Fruit fly (Drosophila melanogaster): ENCODE measurements around the gene Tcs3.

dm6 chr3L:16359795-16360194, 8.0 kb downstream of the Tcs3 start:
- no peak for TF ChIP-seq pan (optimal IDR thresholded peaks at IDR 0.05)
- no peak for TF ChIP-seq Dll (optimal IDR thresholded peaks at IDR 0.05)
- no peak for TF ChIP-seq CG8478 (optimal IDR thresholded peaks at IDR 0.05)
- TF ChIP-seq psq (optimal IDR thresholded peaks at IDR 0.05), result no peak
- no peak for TF ChIP-seq EcR (GFP tag; optimal IDR thresholded peaks at IDR 0.05)

Data from whole organism.